Worm (Caenorhabditis elegans): ENCODE measurements around the gene R52.5.
"Not testable (repeated sequence)": the region's sequence is repeated elsewhere in the genome, so short reads cannot be mapped to it uniquely, and the experiment has no call there.

R52.5 gene

DNA sequence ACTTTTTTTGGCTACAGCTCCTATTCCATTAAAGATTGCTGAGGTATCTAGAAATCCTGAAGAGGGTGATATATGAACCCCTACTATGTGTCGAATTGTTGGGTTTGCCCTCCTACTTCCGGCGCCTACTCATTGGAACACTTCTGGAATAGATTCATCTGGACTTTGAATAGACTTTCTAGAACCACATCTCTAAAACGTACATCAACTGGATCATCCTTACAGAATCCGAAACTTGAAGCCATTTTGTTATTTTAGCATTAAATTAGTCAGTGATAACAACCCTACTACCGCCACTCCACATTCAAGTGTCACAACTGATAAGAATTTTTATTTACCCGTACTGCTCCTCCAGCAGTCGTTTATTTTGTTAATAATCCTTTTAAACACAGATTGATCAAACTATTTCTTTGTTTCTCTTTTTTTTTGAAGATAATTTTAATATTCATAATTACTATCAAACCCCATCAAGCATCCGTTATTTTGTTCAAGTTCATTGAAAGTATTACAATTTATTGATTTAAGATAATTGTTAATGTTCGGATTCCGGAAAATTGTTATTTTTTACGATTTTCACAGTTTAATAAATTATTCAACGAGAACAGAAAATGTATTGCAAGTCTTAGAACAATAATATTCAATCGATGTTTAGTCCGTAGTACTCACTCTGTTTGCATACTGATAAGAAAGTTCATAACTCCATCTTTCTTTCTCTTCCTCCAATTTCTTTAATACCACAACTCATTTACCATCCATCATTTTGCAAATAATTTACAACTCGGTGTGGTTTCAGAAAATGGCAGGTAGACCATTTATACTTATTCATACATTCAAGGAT, 10.5 kb downstream of the R52.5 start, which contains the start of gene math-42:
Gene math-42, plus strand, starts transcription at position 788 of the 838 bp plus-strand sequence.
- TF ChIP-seq unc-62 (GFP tag; optimal IDR thresholded peaks at IDR 0.05): no peak

DNA sequence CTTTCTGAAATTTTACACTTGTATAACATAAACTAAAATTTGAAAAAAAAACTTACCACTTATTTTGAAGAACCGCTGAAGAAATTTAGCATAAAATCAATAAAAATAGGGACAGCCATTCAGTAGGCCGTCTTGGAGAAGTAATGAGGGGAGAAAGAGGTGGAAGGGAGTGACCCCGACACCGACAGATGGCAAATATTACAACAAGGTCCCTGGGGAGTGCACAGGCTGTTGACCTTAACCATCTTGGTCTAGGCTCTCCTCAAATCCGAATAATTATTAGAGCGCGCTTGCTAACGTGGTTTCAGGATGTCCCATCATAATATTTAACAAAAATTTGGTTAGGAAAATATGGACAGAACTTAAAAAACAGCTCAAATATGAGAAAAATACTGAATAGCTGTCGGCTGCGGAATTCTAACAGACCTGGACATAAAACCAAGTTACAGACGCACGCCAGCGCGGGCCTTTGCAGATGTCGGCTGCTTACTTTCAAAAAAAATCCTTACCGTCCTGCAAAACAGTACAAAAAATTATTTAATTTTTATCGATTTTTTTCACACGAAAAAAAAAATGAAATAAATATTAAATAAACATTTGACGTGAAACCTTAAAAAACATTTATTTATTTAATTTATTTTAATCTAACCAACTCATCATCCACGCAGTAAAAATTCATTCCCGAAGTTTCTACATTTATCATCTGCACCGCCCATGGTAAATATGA, 14.8 kb downstream of the R52.5 start, which contains the start of gene T16A1.2:
Gene T16A1.2, plus strand, starts transcription at position 677 of the 727 bp plus-strand sequence.
- TF ChIP-seq unc-62 (GFP tag; optimal IDR thresholded peaks at IDR 0.05): no peak

DNA sequence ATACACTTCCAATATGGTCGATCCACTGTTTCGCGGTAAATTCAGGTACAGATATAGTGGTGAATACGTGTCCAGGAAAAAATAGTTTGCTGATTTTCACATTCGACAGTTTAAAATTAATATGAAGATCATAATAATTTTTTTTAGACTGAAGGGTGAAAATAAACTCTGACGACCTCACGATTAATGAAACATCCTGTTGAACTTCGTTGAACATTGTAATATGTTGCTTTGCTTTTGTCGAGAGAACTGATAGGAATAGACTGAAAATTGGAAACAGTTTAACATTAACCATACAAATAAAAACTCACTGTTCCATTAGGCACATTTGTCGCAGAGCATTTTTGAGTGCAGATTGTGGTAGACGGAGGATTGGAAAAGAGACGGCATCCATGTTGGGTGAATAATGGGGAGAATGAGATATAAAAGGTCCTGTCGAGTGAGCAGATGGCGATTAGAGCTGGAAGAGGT, 16.4 kb downstream of the R52.5 start, which contains the start of gene fbxb-37:
Gene fbxb-37, minus strand, starts transcription at position 421 of the 471 bp plus-strand sequence.
- no peak for TF ChIP-seq unc-62 (GFP tag; optimal IDR thresholded peaks at IDR 0.05)

DNA sequence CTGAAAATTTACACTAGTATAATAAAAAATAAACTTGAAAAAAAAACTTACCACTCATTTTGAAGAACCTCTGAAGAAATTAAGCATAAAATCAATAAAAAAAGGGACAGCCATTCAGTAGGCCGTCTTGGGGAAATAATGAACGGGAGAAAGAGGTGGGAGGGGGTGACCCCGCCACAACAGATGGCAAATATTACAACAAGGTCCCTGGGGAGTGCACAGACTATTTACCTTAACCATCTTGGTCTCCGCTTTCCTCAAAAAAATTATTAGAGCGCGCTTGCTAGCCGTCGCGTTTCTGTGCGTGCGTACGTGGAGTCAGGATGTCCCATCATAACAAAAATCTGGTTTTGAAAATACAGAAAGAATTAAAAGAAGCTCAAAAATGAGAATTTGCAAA, 17.9 kb downstream of the R52.5 start, which contains the start of gene T16A1.10:
Gene T16A1.10, minus strand, starts transcription at position 123 of the 400 bp plus-strand sequence.
- TF ChIP-seq unc-62 (GFP tag; optimal IDR thresholded peaks at IDR 0.05): no peak

DNA sequence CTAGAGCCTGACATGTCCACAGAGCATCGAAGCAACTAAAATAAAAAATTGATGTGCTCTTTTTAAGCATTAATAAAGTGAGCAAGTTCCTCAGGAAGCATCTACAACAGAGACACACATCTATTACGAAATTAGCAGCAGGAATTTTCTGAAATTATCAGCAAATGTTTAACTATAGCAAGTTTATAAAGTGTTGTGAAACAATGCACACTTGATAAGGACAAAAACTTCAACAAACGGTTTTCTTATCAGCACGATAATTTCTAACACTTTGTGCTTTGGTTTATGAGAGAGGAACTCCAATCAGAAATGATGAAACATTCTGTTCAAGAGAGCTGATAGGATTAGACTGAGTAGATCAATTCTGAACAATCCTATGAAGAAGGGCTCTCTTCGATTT, 19.2 kb downstream of the R52.5 start, which contains the start of gene trpl-5:
Gene trpl-5, minus strand, starts transcription at position 32 of the 400 bp plus-strand sequence.
- TF ChIP-seq unc-62 (GFP tag; optimal IDR thresholded peaks at IDR 0.05): no peak

DNA sequence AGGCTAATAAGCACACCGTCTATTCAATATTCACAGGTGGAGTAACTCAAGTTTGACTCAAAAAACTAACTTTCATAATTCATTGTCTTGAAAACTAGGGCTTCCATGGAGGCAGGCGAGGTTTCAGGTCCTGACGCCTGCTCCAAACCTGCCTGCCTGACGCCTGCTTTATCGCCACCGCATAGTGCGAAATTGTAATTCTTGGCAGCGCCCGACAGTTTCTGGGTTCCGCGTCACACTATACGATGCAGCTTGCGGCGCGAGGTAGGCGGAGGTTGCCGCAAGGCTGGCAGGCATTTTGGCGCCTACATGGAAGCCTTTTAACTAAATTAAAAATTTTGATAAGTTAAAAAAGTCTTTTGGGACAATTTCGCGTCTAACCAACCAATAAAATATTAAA, 22.6 kb downstream of the R52.5 start:
- TF ChIP-seq unc-62 (GFP tag; optimal IDR thresholded peaks at IDR 0.05): no peak

DNA sequence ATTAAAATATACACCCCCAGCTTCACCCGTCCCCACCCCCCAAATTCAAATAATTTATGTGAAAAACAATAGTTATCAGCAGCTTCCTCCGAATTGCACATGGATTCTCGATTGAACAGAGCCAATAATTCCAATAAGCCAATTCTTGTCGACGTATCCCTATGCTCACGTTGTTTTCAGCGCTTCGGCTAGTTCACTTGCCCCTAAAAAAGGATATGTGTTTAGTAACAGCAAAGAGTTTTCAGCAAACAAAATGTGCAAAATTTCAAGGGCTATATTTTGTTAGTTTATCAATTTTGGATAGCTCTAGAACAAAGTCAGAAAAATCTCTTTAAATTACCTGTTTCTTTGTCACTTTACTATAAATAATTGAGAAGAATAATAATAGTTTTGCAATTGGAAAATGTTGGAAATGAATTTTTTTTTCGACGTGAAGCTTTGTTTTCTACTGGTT, 26.1 kb downstream of the R52.5 start, which contains the start of the genes T16A1.5 and fbxc-49:
Gene T16A1.5, minus strand, starts transcription at position 101 of the 454 bp plus-strand sequence.
Gene fbxc-49, plus strand, starts transcription at position 404 of the 454 bp plus-strand sequence.
- TF ChIP-seq unc-62 (GFP tag; optimal IDR thresholded peaks at IDR 0.05): no peak

DNA sequence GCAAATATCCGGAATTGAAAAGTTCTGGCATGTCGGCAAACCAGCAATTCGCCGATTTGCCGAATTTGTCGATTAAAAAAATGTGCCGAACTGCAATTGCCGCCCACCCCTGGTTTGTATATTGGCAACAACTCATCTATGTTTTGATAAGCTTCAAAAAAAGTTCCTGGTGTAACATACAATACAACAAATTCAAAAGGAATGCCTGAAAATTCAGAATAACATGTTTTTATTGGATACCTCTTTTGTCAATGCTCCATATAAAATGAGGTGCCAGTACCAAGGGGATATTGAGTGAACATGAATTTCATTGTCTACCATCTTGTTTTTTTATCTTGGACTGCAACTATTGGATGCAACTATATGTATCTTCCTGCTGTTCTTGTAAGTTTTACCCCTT, 28.6 kb downstream of the R52.5 start, which contains the start of gene T16A1.4:
Gene T16A1.4, plus strand, starts transcription at position 301 of the 400 bp plus-strand sequence.
- no peak for TF ChIP-seq unc-62 (GFP tag; optimal IDR thresholded peaks at IDR 0.05)

DNA sequence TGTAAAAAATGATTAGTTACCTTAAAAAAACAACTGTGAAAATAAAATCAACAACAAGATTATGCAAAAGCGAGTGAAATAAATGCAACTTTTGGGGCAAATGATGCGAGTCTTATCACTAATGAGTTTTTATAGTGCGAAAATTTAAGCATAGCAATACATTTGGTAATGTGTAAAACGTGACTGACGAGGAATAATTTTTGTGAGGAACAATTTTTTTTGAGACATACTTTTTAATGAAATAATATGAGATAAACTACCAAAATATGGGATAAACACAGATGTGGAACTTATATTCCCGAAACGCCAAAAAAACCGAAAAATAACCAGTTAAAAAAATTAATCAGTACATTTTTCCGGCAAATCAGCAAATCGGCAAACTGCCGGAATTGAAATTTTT, 29.4 kb downstream of the R52.5 start, which contains the start of gene F07E5.9:
Gene F07E5.9, minus strand, starts transcription at position 101 of the 400 bp plus-strand sequence.
- TF ChIP-seq unc-62 (GFP tag; optimal IDR thresholded peaks at IDR 0.05): no peak

DNA sequence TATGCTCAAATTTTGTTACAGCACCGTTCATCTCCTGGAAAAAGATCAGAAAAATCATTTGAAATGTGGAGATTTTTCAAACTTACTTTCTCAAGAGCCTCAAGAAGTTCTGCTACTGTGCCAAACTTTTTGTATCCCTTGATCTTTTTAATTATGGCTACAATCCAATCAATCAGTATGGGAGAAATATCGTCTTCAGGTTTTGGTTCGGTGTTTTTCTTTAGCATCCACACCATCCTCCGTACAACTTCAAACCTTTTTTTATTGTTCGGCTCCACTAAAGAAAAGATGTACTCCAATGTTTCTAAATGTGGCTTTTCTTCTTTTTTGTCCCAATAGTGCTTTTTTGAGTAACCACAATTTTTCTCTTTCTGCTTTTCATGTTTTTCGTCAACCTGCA, 33.4 kb downstream of the R52.5 start:
- TF ChIP-seq unc-62 (GFP tag; optimal IDR thresholded peaks at IDR 0.05): no peak

DNA sequence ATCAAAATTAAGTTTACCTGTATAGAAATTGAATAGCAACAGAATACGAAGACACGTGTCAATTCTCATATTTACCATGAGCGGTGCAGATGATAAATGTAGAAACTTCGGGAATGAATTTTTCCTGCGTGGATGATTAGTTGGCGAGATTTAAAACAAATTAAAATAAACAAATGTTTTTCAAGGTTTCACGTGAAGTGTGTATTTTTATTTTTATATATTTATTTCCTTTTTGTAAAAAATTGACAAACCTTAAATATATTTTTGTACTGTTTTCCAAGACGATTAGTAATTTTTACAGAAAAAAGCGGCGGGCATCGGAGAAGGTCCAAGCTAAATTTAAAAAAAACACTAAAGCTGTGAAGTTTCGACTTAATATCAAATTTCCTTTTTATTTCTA, 34.3 kb downstream of the R52.5 start, which contains the start of gene F07E5.8:
Gene F07E5.8, minus strand, starts transcription at position 101 of the 400 bp plus-strand sequence.
- no peak for TF ChIP-seq unc-62 (GFP tag; optimal IDR thresholded peaks at IDR 0.05)

DNA sequence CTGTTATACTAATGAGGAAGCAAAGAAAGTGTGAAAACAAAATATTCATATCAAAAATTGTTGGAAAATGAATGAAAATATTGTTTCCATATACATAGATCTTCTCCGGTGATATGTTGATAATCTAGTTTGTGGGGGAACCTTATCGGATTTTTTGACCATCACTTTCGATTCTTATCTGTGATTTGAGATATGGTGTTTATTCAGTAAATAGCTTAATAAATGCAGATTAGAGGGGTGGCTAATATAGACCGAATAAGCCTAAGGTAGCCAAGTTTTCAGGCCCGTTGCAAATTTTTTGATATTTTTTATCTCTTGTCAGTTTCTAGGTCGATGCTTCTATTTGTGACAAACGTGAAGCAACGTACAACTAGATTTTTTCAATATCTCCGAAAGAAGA, 38.4 kb downstream of the R52.5 start, which contains the start of gene F07E5.7:
Gene F07E5.7, minus strand, starts transcription at position 101 of the 400 bp plus-strand sequence.
- no peak for TF ChIP-seq unc-62 (GFP tag; optimal IDR thresholded peaks at IDR 0.05)

DNA sequence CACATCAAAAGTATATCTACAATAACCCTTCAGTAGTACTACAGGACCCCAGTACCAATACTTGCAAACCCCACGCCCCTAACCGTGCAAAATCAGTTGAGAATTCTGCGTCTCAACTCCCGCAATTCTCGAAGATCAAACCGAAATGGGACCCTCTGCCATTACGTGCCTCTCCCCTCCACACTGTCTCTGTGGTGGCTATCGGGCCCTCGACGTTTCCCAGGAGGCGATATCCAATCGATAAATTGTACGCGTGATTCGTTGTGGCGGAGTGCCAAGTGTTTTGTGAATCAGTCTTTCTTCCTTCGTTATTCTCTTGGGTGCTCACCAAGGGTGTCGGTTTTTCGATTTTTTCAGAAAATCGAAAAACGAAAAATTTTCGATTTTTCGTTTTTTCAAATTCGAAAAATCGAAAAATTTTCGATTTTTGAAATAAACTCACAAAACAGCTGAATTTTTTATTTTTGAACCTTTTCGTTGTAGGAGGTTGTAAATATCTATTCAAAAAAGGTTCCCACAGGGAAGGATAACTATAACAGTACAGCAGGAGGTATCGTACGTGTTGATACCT, 42.3 kb downstream of the R52.5 start, which contains the start of gene F07E5.12:
Gene F07E5.12, plus strand, starts transcription at position 521 of the 571 bp plus-strand sequence.
- not testable (repeated sequence) for TF ChIP-seq unc-62 (GFP tag; optimal IDR thresholded peaks at IDR 0.05)

DNA sequence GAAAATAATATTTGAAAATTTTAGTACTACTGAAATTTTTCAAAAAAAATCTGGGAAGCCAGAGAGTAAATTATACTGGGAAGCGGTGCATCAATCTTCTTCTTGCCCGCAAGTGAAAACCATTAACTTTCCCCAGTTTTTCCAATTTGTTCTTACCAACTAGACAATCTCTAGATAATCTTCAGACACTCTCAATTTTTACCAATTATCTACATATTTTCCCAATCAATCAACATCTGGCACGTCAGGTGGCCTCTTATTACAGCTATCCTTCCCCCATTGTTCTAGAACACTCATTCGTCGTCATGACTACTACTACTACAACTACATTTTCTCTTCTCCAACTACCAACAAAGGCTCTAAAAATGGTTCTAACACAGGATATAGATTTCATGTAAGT, 45.3 kb downstream of the R52.5 start, which contains the start of gene fbxb-6:
Gene fbxb-6, plus strand, starts transcription at position 301 of the 400 bp plus-strand sequence.
- TF ChIP-seq unc-62 (GFP tag; optimal IDR thresholded peaks at IDR 0.05): no peak

DNA sequence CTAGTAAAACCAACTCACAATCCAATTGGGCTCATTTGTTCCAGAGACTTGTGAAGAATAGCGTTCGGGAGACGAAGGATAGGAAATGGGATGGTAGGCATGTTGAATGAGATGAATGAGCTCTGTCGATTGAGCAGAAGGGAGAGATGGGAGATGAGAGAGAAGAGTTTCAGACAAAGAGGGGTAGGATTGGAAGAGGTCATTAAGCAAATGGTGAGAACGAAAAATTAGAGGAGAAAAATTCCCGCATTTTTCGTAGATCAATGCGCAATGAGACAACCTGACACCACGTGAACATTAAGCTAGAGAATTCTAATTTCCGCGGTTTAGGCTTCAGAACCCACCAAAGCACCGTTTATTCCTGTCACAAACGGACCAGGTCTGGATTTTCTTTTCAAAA, 45.9 kb downstream of the R52.5 start, which contains the start of gene F07E5.13:
Gene F07E5.13, minus strand, starts transcription at position 101 of the 400 bp plus-strand sequence.
- TF ChIP-seq unc-62 (GFP tag; optimal IDR thresholded peaks at IDR 0.05): no peak
